Fruit fly (Drosophila melanogaster) whole organism: ENCODE data around the gene CG13887.

ENCODE experiments used
- EcR ChIP-seq, 2 experiments: fragments of >200 bp; optimal IDR thresholded peaks; 2 replicates each; lab custom pipeline; 2017; ENCODE audit warnings: missing biosample characterization in 2 of 2, missing genetic modification characterization in 2 of 2, missing genetic modification reagents in 2 of 2
- pan ChIP-seq: fragments of >200 bp; optimal IDR thresholded peaks from 2 replicates; lab custom pipeline; 2017
- psq ChIP-seq: fragments of >200 bp; optimal IDR thresholded peaks from 2 replicates; lab custom pipeline; 2017

dm6 chr3L:843626-844025 is 6.0 kb downstream of the CG13887 start, which contains the start of gene Cep290:
- TF ChIP-seq pan (lab: Kevin White, UChicago) (no peak), psq (lab: Kevin White, UChicago) (no peak), EcR (GFP tag; optimal IDR thresholded peaks at IDR 0.05; lab: Kevin White, UChicago) (no peak)
